Fruit fly (Drosophila melanogaster) S2 (cell line): ENCODE data around the gene Ent3.

Experiments
- CG8478 ChIP-seq: fragments of >200 bp; optimal IDR thresholded peaks from 2 replicates; lab custom pipeline; 2018
- CTCF ChIP-seq, 2 experiments: fragments of >200 bp; optimal IDR thresholded peaks; 2 replicates each; lab custom pipeline; 2018

dm6 chr3L:12867956-12868443 lies 14.6 kb downstream of the Ent3 start:
- TF ChIP-seq CG8478 (lab: Kevin White, UChicago) = no peak
- no peak for TF ChIP-seq CTCF (optimal IDR thresholded peaks at IDR 0.05; lab: Kevin White, UChicago)
